Worm (Caenorhabditis elegans) whole organism, late embryonic: ENCODE data around the gene irld-24.

Experiments
- ama-1 ChIP-seq: fragments of 150-350 bp; optimal IDR thresholded peaks from 2 replicates; lab custom pipeline; 2014
- rnt-1 ChIP-seq: sonication (generic microtip); optimal IDR thresholded peaks from 2 replicates; lab custom pipeline; 2016; ENCODE audit warnings: missing genetic modification characterization, missing compliant biosample characterization
- sdc-2 ChIP-seq: sonication (generic microtip); optimal IDR thresholded peaks from 2 replicates; lab custom pipeline; 2016; ENCODE audit warnings: missing genotype, missing genetic modification characterization, missing compliant biosample characterization

DNA sequence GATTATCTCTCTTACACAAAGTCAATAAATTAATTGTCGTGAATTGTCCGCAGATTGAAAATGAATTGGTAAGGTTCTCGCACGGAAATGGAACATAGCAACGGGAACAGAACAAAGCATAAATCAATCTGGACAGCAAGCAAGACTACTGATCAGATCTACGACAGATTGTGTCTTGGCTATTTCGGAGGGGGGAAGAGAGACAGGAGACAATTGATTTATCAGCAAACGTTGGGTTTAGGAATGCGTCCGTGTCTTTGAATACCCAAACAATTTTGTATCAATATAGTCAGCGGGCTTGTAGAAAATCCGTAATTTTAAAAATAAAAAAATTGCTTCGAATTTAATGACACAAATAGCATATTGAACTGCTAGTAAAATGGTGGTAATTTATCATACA lies 45.1 kb upstream of the irld-24 start:
- no peak for TF ChIP-seq rnt-1 (tag; lab: Kevin White, UChicago)
- no peak for TF ChIP-seq sdc-2 (tag; lab: Kevin White, UChicago)
- TF ChIP-seq ama-1 (lab: Kevin White, UChicago): no peak
